Worm (Caenorhabditis elegans) whole organism, L3 larva: ENCODE data around the gene T10G3.2.

ENCODE experiments used
- R02D3.7 ChIP-seq: fragments of 150-350 bp; optimal IDR thresholded peaks from 2 replicates; lab custom pipeline; 2014; ENCODE audit warnings: missing biosample characterization, missing genetic modification characterization
- aly-2 ChIP-seq: fragments of 150-350 bp; optimal IDR thresholded peaks from 2 replicates; lab custom pipeline; 2014; ENCODE audit warnings: missing biosample characterization, missing genetic modification characterization
- ama-1 ChIP-seq: fragments of 150-350 bp; optimal IDR thresholded peaks from 2 replicates; lab custom pipeline; 2018
- ceh-16 ChIP-seq: sonication (generic microtip); optimal IDR thresholded peaks from 2 replicates; lab custom pipeline; 2017; ENCODE audit warnings: missing biosample characterization, missing genetic modification characterization
- ceh-28 ChIP-seq: fragments of 150-350 bp; optimal IDR thresholded peaks from 2 replicates; lab custom pipeline; 2014; ENCODE audit warnings: missing biosample characterization, missing genetic modification reagents, missing genetic modification characterization
- ceh-82 ChIP-seq: fragments of 150-350 bp; optimal IDR thresholded peaks from 2 replicates; lab custom pipeline; 2014; ENCODE audit warnings: missing biosample characterization, missing genetic modification characterization
- daf-12 ChIP-seq: fragments of 150-350 bp; optimal IDR thresholded peaks from 2 replicates; lab custom pipeline; 2014; ENCODE audit warnings: missing biosample characterization, missing genetic modification reagents, missing genetic modification characterization
- egl-5 ChIP-seq: fragments of 150-350 bp; optimal IDR thresholded peaks from 2 replicates; lab custom pipeline; 2017; ENCODE audit warnings: missing biosample characterization, missing genetic modification reagents, missing genetic modification characterization, inconsistent platforms
- elt-1 ChIP-seq: fragments of 150-350 bp; optimal IDR thresholded peaks from 2 replicates; lab custom pipeline; 2014; ENCODE audit warnings: missing biosample characterization, missing genetic modification characterization
- elt-2 ChIP-seq: sonication (generic microtip); optimal IDR thresholded peaks from 2 replicates; lab custom pipeline; 2016; ENCODE audit warnings: missing genetic modification reagents, mild to moderate bottlenecking, missing genetic modification characterization, missing compliant biosample characterization
- elt-3 ChIP-seq, 3 experiments: fragments of 150-350 bp in 1 of 3; sonication (generic microtip) in 2 of 3; optimal IDR thresholded peaks; 2 replicates in 2 of 3; 4 replicates in 1 of 3; lab custom pipeline; 2014 to 2017; ENCODE audit warnings: missing biosample characterization in 3 of 3, missing genetic modification characterization in 3 of 3
- fkh-10 ChIP-seq: sonication (generic microtip); optimal IDR thresholded peaks from 2 replicates; lab custom pipeline; 2017; ENCODE audit warnings: missing biosample characterization, missing genetic modification reagents, missing genetic modification characterization
- fkh-2 ChIP-seq: fragments of 150-350 bp; optimal IDR thresholded peaks from 2 replicates; lab custom pipeline; 2014; ENCODE audit warnings: missing biosample characterization, missing genetic modification reagents, missing genetic modification characterization
- fos-1 ChIP-seq: fragments of 150-350 bp; optimal IDR thresholded peaks from 2 replicates; lab custom pipeline; 2014; ENCODE audit warnings: missing biosample characterization, missing genetic modification characterization
- hmg-11 ChIP-seq: sonication (generic microtip); optimal IDR thresholded peaks from 2 replicates; lab custom pipeline; 2016; ENCODE audit warnings: missing genetic modification characterization, missing compliant biosample characterization
- lin-15B ChIP-seq: fragments of 150-350 bp; optimal IDR thresholded peaks from 2 replicates; lab custom pipeline; 2014; ENCODE audit warnings: missing biosample characterization, missing genetic modification characterization
- lin-39 ChIP-seq: fragments of 150-350 bp; optimal IDR thresholded peaks from 2 replicates; lab custom pipeline; 2018; ENCODE audit warnings: missing biosample characterization, missing genetic modification reagents, missing genetic modification characterization
- lsy-12 ChIP-seq: sonication (generic microtip); optimal IDR thresholded peaks from 2 replicates; lab custom pipeline; 2016; ENCODE audit warnings: mild to moderate bottlenecking, missing genetic modification characterization, missing compliant biosample characterization
- mml-1 ChIP-seq: fragments of 150-350 bp; sonication (generic microtip); optimal IDR thresholded peaks from 3 replicates; lab custom pipeline; 2014; ENCODE audit warnings: missing biosample characterization, missing genetic modification characterization
- nfya-1 ChIP-seq: sonication (generic microtip); optimal IDR thresholded peaks from 2 replicates; lab custom pipeline; 2017; ENCODE audit warnings: missing genetic modification characterization, mild to moderate bottlenecking, missing compliant biosample characterization, antibody characterized with exemption, moderate library complexity; ENCODE audit not compliant: insufficient read depth
- nhr-23 ChIP-seq: fragments of 150-350 bp; optimal IDR thresholded peaks from 2 replicates; lab custom pipeline; 2014; ENCODE audit warnings: missing biosample characterization, missing genetic modification reagents, missing genetic modification characterization
- nhr-25 ChIP-seq: sonication (generic microtip); optimal IDR thresholded peaks from 2 replicates; lab custom pipeline; 2017; ENCODE audit warnings: missing biosample characterization, missing genetic modification characterization
- nhr-28 ChIP-seq: fragments of 150-350 bp; optimal IDR thresholded peaks from 2 replicates; lab custom pipeline; 2014; ENCODE audit warnings: missing biosample characterization, missing genetic modification characterization
- nhr-43 ChIP-seq: sonication (generic microtip); optimal IDR thresholded peaks from 2 replicates; lab custom pipeline; 2016; ENCODE audit warnings: mild to moderate bottlenecking, missing genetic modification characterization, missing compliant biosample characterization; ENCODE audit not compliant: poor library complexity, severe bottlenecking
- nhr-77 ChIP-seq: fragments of 150-350 bp; optimal IDR thresholded peaks from 2 replicates; lab custom pipeline; 2014; ENCODE audit warnings: missing biosample characterization, missing genetic modification characterization
- pha-4 ChIP-seq: fragments of 150-350 bp; optimal IDR thresholded peaks from 2 replicates; lab custom pipeline; 2014; ENCODE audit warnings: missing biosample characterization, missing genetic modification reagents, missing genetic modification characterization
- sea-2 ChIP-seq: fragments of 150-350 bp; sonication (generic microtip); optimal IDR thresholded peaks from 4 replicates; lab custom pipeline; 2014; ENCODE audit warnings: missing biosample characterization, missing genetic modification reagents, missing genetic modification characterization
- skn-1 ChIP-seq: fragments of 150-350 bp; optimal IDR thresholded peaks from 2 replicates; lab custom pipeline; 2014; ENCODE audit warnings: missing biosample characterization, missing genetic modification characterization
- snpc-4 ChIP-seq: fragments of 150-350 bp; optimal IDR thresholded peaks from 2 replicates; lab custom pipeline; 2014; ENCODE audit warnings: missing biosample characterization, missing genetic modification characterization
- unc-39 ChIP-seq: sonication (generic microtip); optimal IDR thresholded peaks from 4 replicates; lab custom pipeline; 2017; ENCODE audit warnings: missing biosample characterization, missing genetic modification characterization
- unc-62 ChIP-seq: fragments of 150-350 bp; sonication (generic microtip); optimal IDR thresholded peaks from 4 replicates; lab custom pipeline; 2014; ENCODE audit warnings: missing biosample characterization, missing genetic modification reagents, missing genetic modification characterization
- ztf-11 ChIP-seq: fragments of 150-350 bp; optimal IDR thresholded peaks from 2 replicates; lab custom pipeline; 2014; ENCODE audit warnings: missing biosample characterization, missing genetic modification characterization
- ztf-4 ChIP-seq: fragments of 150-350 bp; optimal IDR thresholded peaks from 2 replicates; lab custom pipeline; 2014; ENCODE audit warnings: missing biosample characterization, missing genetic modification characterization

The T10G3.2 gene

ce11 chrV:13499227-13499626 is 19.6 kb upstream of the T10G3.2 start:
- no peak for TF ChIP-seq mml-1
- no peak for TF ChIP-seq hmg-11
- no peak for TF ChIP-seq R02D3.7
- no peak for TF ChIP-seq egl-5 (tag; lab: Kevin White, UChicago)
- no peak for TF ChIP-seq elt-2 (tag; lab: Kevin White, UChicago)
- TF ChIP-seq skn-1, result no peak
- TF ChIP-seq fkh-10, result no peak
- no peak for TF ChIP-seq ama-1
- TF ChIP-seq lsy-12 (tag; lab: Kevin White, UChicago), result no peak
- TF ChIP-seq nhr-43 (tag; lab: Kevin White, UChicago), result no peak
- TF ChIP-seq ztf-11, result no peak
- TF ChIP-seq nhr-77, result no peak
- TF ChIP-seq nhr-25 (tag; lab: Kevin White, UChicago), result no peak

- TF ChIP-seq elt-2 (tag; lab: Kevin White, UChicago) (peak; percentile 14), ama-1 (peak; percentile 19), nhr-77 (no peak), fkh-2 (tag; lab: Kevin White, UChicago) (no peak), nhr-43 (tag; lab: Kevin White, UChicago) (peak; percentile 74), nfya-1 (tag; lab: Kevin White, UChicago) (peak; percentile 69), ceh-28 (tag; lab: Kevin White, UChicago) (peak; percentile 40), ceh-82 (tag; lab: Kevin White, UChicago) (no peak), fkh-10 (no peak), ceh-16 (tag; lab: Kevin White, UChicago) (no peak), pha-4 (tag; lab: Kevin White, UChicago) (peak; percentile 92), nhr-28 (tag; lab: Kevin White, UChicago) (no peak), unc-39 (tag; lab: Kevin White, UChicago) (no peak), R02D3.7 (no peak), snpc-4 (tag; lab: Kevin White, UChicago) (peak; percentile 79), hmg-11 (peak; percentile 74), nhr-23 (tag; lab: Kevin White, UChicago) (peak; percentile 86), nhr-25 (tag; lab: Kevin White, UChicago) (peak; percentile 73), lin-39 (peak; percentile 8), fos-1 (no peak), lin-15B (tag; lab: Kevin White, UChicago) (peak; percentile 77), egl-5 (tag; lab: Kevin White, UChicago) (peak; percentile 60)
Observed at ce11 chrV:13497322-13497847, 17.7 kb upstream of the T10G3.2 start, which contains the start of the genes eea-1 and gut-2. TSS of gene eea-1 (minus strand) at chrV:13497372. TSS of gene gut-2 (plus strand) at chrV:13497690.

ce11 chrV:13489830-13490229 is 10.2 kb upstream of the T10G3.2 start, which contains the start of gene T10G3.3:
TSS of gene T10G3.3 (minus strand) at chrV:13490199.
- peak; percentile 90 for TF ChIP-seq elt-1
- TF ChIP-seq daf-12 (tag; lab: Kevin White, UChicago), result no peak
- TF ChIP-seq nhr-23 (tag; lab: Kevin White, UChicago), result peak; percentile 39
- peak; percentile 2 for TF ChIP-seq nhr-43 (tag; lab: Kevin White, UChicago)
- no peak for TF ChIP-seq fos-1
- TF ChIP-seq nhr-25 (tag; lab: Kevin White, UChicago), result peak; percentile 69

ce11 chrV:13488297-13488803 is 8.7 kb upstream of the T10G3.2 start:
- TF ChIP-seq skn-1, result no peak
- TF ChIP-seq snpc-4 (tag; lab: Kevin White, UChicago), result no peak
- no peak for TF ChIP-seq ama-1
- TF ChIP-seq elt-3 (tag; optimal IDR thresholded peaks at IDR 0.05; lab: Kevin White, UChicago), result peak in 1 of 3 experiments; percentile 30
- TF ChIP-seq aly-2 (tag; lab: Kevin White, UChicago), result no peak
- no peak for TF ChIP-seq nhr-25 (tag; lab: Kevin White, UChicago)
- TF ChIP-seq nfya-1 (tag; lab: Kevin White, UChicago), result no peak
- TF ChIP-seq ztf-11, result no peak

DNA sequence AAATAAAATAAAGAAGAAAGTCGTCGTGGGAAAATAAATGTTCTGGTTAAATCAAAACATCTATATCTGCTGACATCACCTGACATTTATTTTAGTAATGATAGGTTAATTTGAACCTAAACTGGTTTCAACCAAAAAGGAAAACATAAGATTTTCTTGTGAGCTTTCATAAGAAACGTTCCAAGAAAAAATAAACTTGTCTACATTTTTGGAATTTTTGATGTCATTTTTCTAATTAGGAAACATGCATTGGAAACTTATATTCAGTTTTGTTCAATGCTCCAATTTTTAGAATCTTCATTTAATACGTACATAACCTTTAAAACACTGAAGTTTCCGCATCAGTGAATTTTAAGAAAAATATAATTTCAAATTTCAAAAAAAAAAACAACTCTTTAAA is 6.1 kb upstream of the T10G3.2 start:
- TF ChIP-seq ceh-82 (tag; lab: Kevin White, UChicago), result no peak
- no peak for TF ChIP-seq ztf-4 (tag; lab: Kevin White, UChicago)
- TF ChIP-seq fkh-2 (tag; lab: Kevin White, UChicago), result no peak
- no peak for TF ChIP-seq sea-2 (GFP tag; lab: Kevin White, UChicago)
- no peak for TF ChIP-seq unc-62 (GFP tag; lab: Kevin White, UChicago)
- no peak for TF ChIP-seq nhr-77
- TF ChIP-seq fos-1, result no peak
- no peak for TF ChIP-seq unc-39 (tag; lab: Kevin White, UChicago)
- TF ChIP-seq lsy-12 (tag; lab: Kevin White, UChicago), result no peak
